Fruit fly (Drosophila melanogaster) whole organism, embryonic: ENCODE results near the gene Cp110.

Experiments used
- Adf1 ChIP-seq: fragments of 200-800 bp; sonication (Bioruptor generic); IDR thresholded peaks from 2 replicates; pipeline ENCODE4 v1.3.6; 2022; ENCODE audit warnings: missing biosample characterization, missing genetic modification characterization
- Antp ChIP-seq: fragments of 200-800 bp; sonication (Bioruptor generic); optimal IDR thresholded peaks from 3 replicates; lab custom pipeline; 2016; ENCODE audit warnings: missing biosample characterization, missing genetic modification characterization
- B-H2 ChIP-seq: fragments of 200-800 bp; sonication (Bioruptor generic); optimal IDR thresholded peaks from 2 replicates; lab custom pipeline; 2018; ENCODE audit warnings: missing biosample characterization, mild to moderate bottlenecking, missing genetic modification characterization
- Blimp-1 ChIP-seq: fragments of 200-800 bp; sonication (Bioruptor generic); optimal IDR thresholded peaks from 3 replicates; lab custom pipeline; 2018; ENCODE audit warnings: missing biosample characterization, missing genetic modification characterization, mild to moderate bottlenecking, moderate library complexity, missing genetic modification reagents
- CG10543 ChIP-seq: fragments of 200-800 bp; sonication (Bioruptor generic); optimal IDR thresholded peaks from 3 replicates; lab custom pipeline; 2017; ENCODE audit warnings: missing biosample characterization, mild to moderate bottlenecking, missing genetic modification characterization, moderate library complexity
- CG1603 ChIP-seq: fragments of 200-800 bp; sonication (Bioruptor generic); optimal IDR thresholded peaks from 2 replicates; lab custom pipeline; 2019; ENCODE audit warnings: missing biosample characterization, mild to moderate bottlenecking, missing genetic modification characterization, moderate library complexity
- CG17802 ChIP-seq: fragments of 200-800 bp; sonication (Bioruptor generic); optimal IDR thresholded peaks from 2 replicates; lab custom pipeline; 2018; ENCODE audit warnings: missing biosample characterization, mild to moderate bottlenecking, missing genetic modification characterization, moderate library complexity
- CG2120 ChIP-seq: fragments of 200-800 bp; sonication (Bioruptor generic); optimal IDR thresholded peaks from 3 replicates; lab custom pipeline; 2016; ENCODE audit warnings: missing biosample characterization, missing genetic modification characterization
- CG2199 ChIP-seq: fragments of 200-800 bp; sonication (Bioruptor generic); IDR thresholded peaks from 3 replicates; pipeline ENCODE4 v1.3.6; 2022; ENCODE audit warnings: missing biosample characterization, missing genetic modification characterization
- CG2889 ChIP-seq: fragments of 200-800 bp; sonication (Bioruptor generic); IDR thresholded peaks from 3 replicates; pipeline ENCODE4 v1.3.6; 2022; ENCODE audit warnings: missing biosample characterization, missing genetic modification characterization
- CG31365 ChIP-seq: fragments of 200-800 bp; sonication (Bioruptor generic); optimal IDR thresholded peaks from 2 replicates; lab custom pipeline; 2018; ENCODE audit warnings: missing biosample characterization, mild to moderate bottlenecking, missing genetic modification characterization
- CG4282 ChIP-seq: fragments of 200-800 bp; sonication (Bioruptor generic); optimal IDR thresholded peaks from 2 replicates; lab custom pipeline; 2016; ENCODE audit warnings: missing biosample characterization, missing genetic modification characterization
- CG6654 ChIP-seq: fragments of 200-800 bp; sonication (Bioruptor generic); optimal IDR thresholded peaks from 2 replicates; lab custom pipeline; 2017; ENCODE audit warnings: missing biosample characterization, mild to moderate bottlenecking, missing genetic modification characterization
- CG6765 ChIP-seq: fragments of 200-800 bp; sonication (Bioruptor generic); optimal IDR thresholded peaks from 3 replicates; lab custom pipeline; 2017; ENCODE audit warnings: missing biosample characterization, mild to moderate bottlenecking, missing genetic modification characterization
- CG8290 ChIP-seq, 3 experiments: fragments of 200-800 bp; sonication (Bioruptor generic); optimal IDR thresholded peaks; 2 replicates each; lab custom pipeline; 2016 to 2019; ENCODE audit warnings: missing biosample characterization in 3 of 3, missing genetic modification characterization in 3 of 3, mild to moderate bottlenecking in 2 of 3, moderate library complexity in 1 of 3
- CG8478 ChIP-seq: fragments of >200 bp; optimal IDR thresholded peaks from 2 replicates; lab custom pipeline; 2018
- CG8944 ChIP-seq: fragments of 200-800 bp; sonication (Bioruptor generic); optimal IDR thresholded peaks from 3 replicates; lab custom pipeline; 2016; ENCODE audit warnings: missing biosample characterization, missing genetic modification characterization
- CG9609 ChIP-seq: fragments of 200-800 bp; sonication (Bioruptor generic); optimal IDR thresholded peaks from 3 replicates; lab custom pipeline; 2016; ENCODE audit warnings: missing biosample characterization, missing genetic modification characterization
- CG9797 ChIP-seq: fragments of 200-800 bp; sonication (Bioruptor generic); optimal IDR thresholded peaks from 3 replicates; lab custom pipeline; 2018; ENCODE audit warnings: missing biosample characterization, mild to moderate bottlenecking, missing genetic modification characterization
- Dfd ChIP-seq, 2 experiments: fragments of >200 bp; optimal IDR thresholded peaks; 2 replicates each; lab custom pipeline; 2017; ENCODE audit warnings: missing biosample characterization in 2 of 2, missing genetic modification characterization in 2 of 2
- Doc3 ChIP-seq: fragments of 200-800 bp; sonication (Bioruptor generic); IDR thresholded peaks from 3 replicates; pipeline ENCODE4 v1.3.6; 2022; ENCODE audit warnings: missing biosample characterization, missing genetic modification characterization; ENCODE audit not compliant: partially characterized antibody
- Dref ChIP-seq: fragments of 200-800 bp; sonication (Bioruptor generic); IDR thresholded peaks from 2 replicates; pipeline ENCODE4 v1.3.6; 2022; ENCODE audit warnings: missing biosample characterization, missing genetic modification characterization
- ERR ChIP-seq: fragments of 200-800 bp; sonication (Bioruptor generic); optimal IDR thresholded peaks from 2 replicates; lab custom pipeline; 2016; ENCODE audit warnings: missing biosample characterization, missing genetic modification characterization
- Fer2 ChIP-seq: fragments of 200-800 bp; sonication (Bioruptor generic); optimal IDR thresholded peaks from 2 replicates; lab custom pipeline; 2018; ENCODE audit warnings: missing biosample characterization, mild to moderate bottlenecking, missing genetic modification characterization, moderate library complexity
- H2.0 ChIP-seq: fragments of 200-800 bp; sonication (Bioruptor generic); IDR thresholded peaks from 2 replicates; pipeline ENCODE4 v1.3.6; 2022; ENCODE audit warnings: missing biosample characterization, missing genetic modification characterization
- HLH4C ChIP-seq: fragments of 200-800 bp; sonication (Bioruptor generic); IDR thresholded peaks from 3 replicates; pipeline ENCODE4 v1.3.6; 2022; ENCODE audit warnings: missing biosample characterization, missing genetic modification characterization; ENCODE audit not compliant: partially characterized antibody
- Med ChIP-seq: fragments of 200-800 bp; sonication (Bioruptor generic); peaks from one replicate; lab custom pipeline; 2016; ENCODE audit warnings: missing biosample characterization, missing genetic modification characterization, mild to moderate bottlenecking, inconsistent platforms, moderate library complexity
- Six4 ChIP-seq: fragments of 200-800 bp; sonication (Bioruptor generic); optimal IDR thresholded peaks from 2 replicates; lab custom pipeline; 2016; ENCODE audit warnings: missing biosample characterization, missing genetic modification characterization
- Sry-δ ChIP-seq: fragments of 200-800 bp; sonication (Bioruptor generic); optimal IDR thresholded peaks from 2 replicates; lab custom pipeline; 2016; ENCODE audit warnings: missing biosample characterization, missing genetic modification characterization
- Taf1 ChIP-seq: fragments of 200-800 bp; sonication (Bioruptor generic); IDR thresholded peaks from 2 replicates; pipeline ENCODE4 v1.3.6; 2022; ENCODE audit warnings: missing biosample characterization, missing genetic modification characterization
- Trl ChIP-seq, 3 experiments: fragments of >200 bp in 2 of 3; fragments of 200-800 bp in 1 of 3; sonication (Bioruptor generic) in 1 of 3; optimal IDR thresholded peaks; 2 replicates in 1 of 3; 3 replicates in 2 of 3; lab custom pipeline; 2016 to 2017; ENCODE audit warnings: missing biosample characterization in 1 of 3, missing genetic modification characterization in 1 of 3
- cg ChIP-seq: fragments of 200-800 bp; sonication (Bioruptor generic); optimal IDR thresholded peaks from 3 replicates; lab custom pipeline; 2019; ENCODE audit warnings: missing biosample characterization, mild to moderate bottlenecking, missing genetic modification characterization, moderate library complexity
- ems ChIP-seq: fragments of 200-800 bp; sonication (Bioruptor generic); optimal IDR thresholded peaks from 3 replicates; lab custom pipeline; 2016; ENCODE audit warnings: missing biosample characterization, missing genetic modification characterization
- ftz-f1 ChIP-seq: fragments of 200-800 bp; sonication (Bioruptor generic); optimal IDR thresholded peaks from 2 replicates; lab custom pipeline; 2016; ENCODE audit warnings: missing biosample characterization, missing genetic modification characterization
- fu2 ChIP-seq: fragments of 200-800 bp; sonication (Bioruptor generic); optimal IDR thresholded peaks from 2 replicates; lab custom pipeline; 2016; ENCODE audit warnings: missing biosample characterization, missing genetic modification characterization
- gce ChIP-seq: fragments of 200-800 bp; sonication (Bioruptor generic); IDR thresholded peaks from 3 replicates; pipeline ENCODE4 v1.3.6; 2022; ENCODE audit warnings: missing biosample characterization, missing genetic modification characterization
- gfzf ChIP-seq: fragments of 200-800 bp; sonication (Bioruptor generic); optimal IDR thresholded peaks from 2 replicates; lab custom pipeline; 2016; ENCODE audit warnings: missing biosample characterization, mild to moderate bottlenecking, missing genetic modification characterization, moderate library complexity
- gsb ChIP-seq: fragments of 200-800 bp; sonication (Bioruptor generic); IDR thresholded peaks from 2 replicates; pipeline ENCODE4 v1.3.6; 2022; ENCODE audit warnings: missing biosample characterization, missing genetic modification characterization
- hth ChIP-seq: fragments of >200 bp; optimal IDR thresholded peaks from 2 replicates; lab custom pipeline; 2017; ENCODE audit warnings: inconsistent platforms
- inv ChIP-seq: fragments of 200-800 bp; sonication (Bioruptor generic); IDR thresholded peaks from 2 replicates; pipeline ENCODE4 v1.3.6; 2022; ENCODE audit warnings: missing biosample characterization, missing genetic modification characterization; ENCODE audit not compliant: partially characterized antibody
- klu ChIP-seq: fragments of 200-800 bp; sonication (Bioruptor generic); IDR thresholded peaks from 2 replicates; pipeline ENCODE4 v1.3.6; 2022; ENCODE audit warnings: missing biosample characterization, missing genetic modification characterization
- kni ChIP-seq: fragments of 200-800 bp; sonication (Bioruptor generic); optimal IDR thresholded peaks from 3 replicates; lab custom pipeline; 2017; ENCODE audit warnings: mild to moderate bottlenecking, missing biosample characterization, missing genetic modification reagents, missing genetic modification characterization
- mld ChIP-seq: fragments of 200-800 bp; sonication (Bioruptor generic); IDR thresholded peaks from 3 replicates; pipeline ENCODE4 v1.3.6; 2022; ENCODE audit warnings: missing biosample characterization, missing genetic modification characterization; ENCODE audit not compliant: partially characterized antibody
- prd ChIP-seq, 3 experiments: fragments of >200 bp in 2 of 3; fragments of 200-800 bp in 1 of 3; sonication (Bioruptor generic) in 1 of 3; optimal IDR thresholded peaks in 2 of 3; IDR thresholded peaks in 1 of 3; 2 replicates in 2 of 3; 3 replicates in 1 of 3; pipeline versions ENCODE4 v1.3.6 to Lab custom; 2017 to 2022; ENCODE audit warnings: missing biosample characterization in 1 of 3, missing genetic modification characterization in 1 of 3
- pum ChIP-seq: fragments of 200-800 bp; sonication (Bioruptor generic); optimal IDR thresholded peaks from 2 replicates; lab custom pipeline; 2016; ENCODE audit warnings: missing biosample characterization, missing genetic modification characterization
- sens ChIP-seq: fragments of 200-800 bp; sonication (Bioruptor generic); peaks from one replicate; lab custom pipeline; 2016; ENCODE audit warnings: missing biosample characterization, missing genetic modification characterization
- trem ChIP-seq: fragments of 200-800 bp; optimal IDR thresholded peaks from 3 replicates; lab custom pipeline; 2019; ENCODE audit warnings: missing biosample characterization, mild to moderate bottlenecking, missing genetic modification characterization, moderate library complexity

The Cp110 gene

dm6 chrX:22455509-22456179 lies 26.2 kb upstream of the Cp110 start, which contains the start of gene Usp2 (continued):
- TF ChIP-seq Dref (GFP tag; lab: Robert Waterston, UW): peak; percentile 72
- TF ChIP-seq CG2120 (GFP tag; lab: Kevin White, UChicago): no peak
- peak; percentile 56 for TF ChIP-seq HLH4C
- peak; percentile 51 for TF ChIP-seq trem (tag; lab: Kevin White, UChicago)
- peak; percentile 71 for TF ChIP-seq CG17802
- no peak for TF ChIP-seq CG6654 (GFP tag; lab: Kevin White, UChicago)
- no peak for TF ChIP-seq gsb (GFP tag; lab: Robert Waterston, UW)
- TF ChIP-seq Antp (GFP tag; lab: Kevin White, UChicago): peak; percentile 14
- no peak for TF ChIP-seq Taf1 (GFP tag; lab: Robert Waterston, UW)
- no peak for TF ChIP-seq Trl (optimal IDR thresholded peaks at IDR 0.05; lab: Kevin White, UChicago)
- TF ChIP-seq Trl (GFP tag; optimal IDR thresholded peaks at IDR 0.05; lab: Kevin White, UChicago): peak; percentile 8

- TF ChIP-seq Doc3 (GFP tag; lab: Robert Waterston, UW) (no peak), ems (GFP tag; lab: Kevin White, UChicago) (no peak), CG8478 (lab: Kevin White, UChicago) (peak; percentile 10), fu2 (GFP tag; lab: Kevin White, UChicago) (no peak), prd (optimal IDR thresholded peaks at IDR 0.05; lab: Kevin White, UChicago) (no peak), prd (GFP tag; IDR thresholded peaks at IDR 0.05; lab: Robert Waterston, UW) (no peak), hth (lab: Kevin White, UChicago) (no peak), ftz-f1 (GFP tag; lab: Kevin White, UChicago) (peak; percentile 28), Dfd (GFP tag; optimal IDR thresholded peaks at IDR 0.05; lab: Kevin White, UChicago) (no peak), B-H2 (no peak), CG9609 (no peak), Six4 (GFP tag; lab: Kevin White, UChicago) (no peak), CG8944 (GFP tag; lab: Kevin White, UChicago) (no peak), ERR (peak; percentile 0), mld (GFP tag; lab: Robert Waterston, UW) (no peak), CG2199 (no peak), CG2889 (GFP tag; lab: Robert Waterston, UW) (no peak), CG10543 (GFP tag; lab: Kevin White, UChicago) (peak; percentile 40), cg (GFP tag; lab: Kevin White, UChicago) (peak; percentile 89), pum (no peak), inv (no peak), Adf1 (no peak), CG6765 (GFP tag; lab: Kevin White, UChicago) (no peak), kni (peak; percentile 48), gce (GFP tag; lab: Robert Waterston, UW) (no peak), CG31365 (tag; lab: Kevin White, UChicago) (no peak), CG8290 (GFP tag; optimal IDR thresholded peaks at IDR 0.05; lab: Kevin White, UChicago) (no peak), CG8290 (tag; optimal IDR thresholded peaks at IDR 0.05; lab: Kevin White, UChicago) (peak in 1 of 2 experiments; percentile 12), H2.0 (GFP tag; lab: Robert Waterston, UW) (no peak), trem (tag; lab: Kevin White, UChicago) (no peak), CG1603 (tag; lab: Kevin White, UChicago) (no peak), Blimp-1 (GFP tag; lab: Kevin White, UChicago) (peak; percentile 63), klu (GFP tag; lab: Robert Waterston, UW) (no peak), Sry-δ (no peak), sens (GFP tag; lab: Kevin White, UChicago) (peak; percentile 77), CG4282 (GFP tag; lab: Kevin White, UChicago) (no peak), Fer2 (no peak), gfzf (GFP tag; lab: Kevin White, UChicago) (peak; percentile 16), Med (peak; percentile 73), CG9797 (peak; percentile 21)
Measured at dm6 chrX:22456180-22456948, 25.5 kb upstream of the Cp110 start.
